Worm (Caenorhabditis elegans): ENCODE results near the gene zhit-2.

DNA sequence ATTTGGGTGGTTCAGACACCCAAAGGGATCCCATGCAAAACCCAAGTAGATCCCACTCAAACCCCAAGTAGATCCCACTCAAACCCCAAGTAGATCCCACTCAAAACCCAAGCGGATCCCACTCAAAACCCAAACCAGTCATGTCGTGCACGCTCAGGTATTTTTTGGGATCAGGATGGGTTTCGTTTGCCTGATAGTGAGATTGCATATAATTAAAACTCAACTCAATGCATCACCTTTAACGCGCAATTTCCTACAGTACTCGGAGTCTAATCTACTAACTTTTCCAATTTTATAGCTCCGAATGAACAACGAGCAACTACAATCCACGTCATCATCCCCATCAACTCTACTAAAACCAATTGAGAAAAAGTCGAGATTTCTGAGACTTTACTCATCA lies 35.0 kb downstream of the zhit-2 start, which contains the start of gene phlp-2:
- TF ChIP-seq cog-1 (tag; optimal IDR thresholded peaks at IDR 0.05): no peak
- TF ChIP-seq tab-1 (GFP tag; IDR thresholded peaks at IDR 0.05): no peak
- no peak for TF ChIP-seq flt-1 (GFP tag; IDR thresholded peaks at IDR 0.05)
- no peak for TF ChIP-seq klf-2 (GFP tag; conservative IDR thresholded peaks at IDR 0.05)
- no peak for TF ChIP-seq ztf-29 (GFP tag; IDR thresholded peaks at IDR 0.05)

All from whole organism, midembryonic.